Worm (Caenorhabditis elegans) whole organism, L4 larva: ENCODE data around the gene str-261.
A peak's percentile ranks its signal among the peaks of the same experiment; 100 is the strongest.

Source experiments
- F37D6.2 ChIP-seq: sonication (generic microtip); optimal IDR thresholded peaks from 2 replicates; lab custom pipeline; 2016; ENCODE audit warnings: mild to moderate bottlenecking, missing genetic modification characterization, missing compliant biosample characterization
- F44E2.7 ChIP-seq: fragments of 200-800 bp; sonication (Bioruptor generic); IDR thresholded peaks from 2 replicates; pipeline ENCODE4 v2.1.2; 2022; ENCODE audit warnings: missing genetic modification characterization, missing compliant biosample characterization
- R02D3.7 ChIP-seq: fragments of 150-350 bp; sonication (generic microtip); optimal IDR thresholded peaks from 3 replicates; lab custom pipeline; 2014; ENCODE audit warnings: missing biosample characterization, missing genetic modification characterization
- T26A8.4 ChIP-seq: fragments of 200-800 bp; sonication (Bioruptor generic); IDR thresholded peaks from 2 replicates; pipeline ENCODE4 v1.3.6; 2022; ENCODE audit warnings: missing genetic modification characterization, missing compliant biosample characterization
- Y105C5A.15 ChIP-seq: fragments of 200-800 bp; sonication (Bioruptor generic); IDR thresholded peaks from 2 replicates; pipeline ENCODE4 v1.3.6; 2022; ENCODE audit warnings: missing genetic modification characterization, missing compliant biosample characterization
- Y48G9A.11 ChIP-seq: fragments of 200-800 bp; sonication (Bioruptor generic); IDR thresholded peaks from 2 replicates; pipeline ENCODE4 v1.3.6; 2022; ENCODE audit warnings: missing genetic modification reagents, missing genetic modification characterization, missing compliant biosample characterization
- ZK546.5 ChIP-seq, 2 experiments: sonication (generic microtip); optimal IDR thresholded peaks; 2 replicates each; lab custom pipeline; 2017; ENCODE audit warnings: missing biosample characterization in 2 of 2, missing genetic modification characterization in 2 of 2
- aha-1 ChIP-seq: fragments of 150-350 bp; peaks from one replicate; lab custom pipeline; 2014; ENCODE audit warnings: missing biosample characterization, missing genetic modification characterization
- aly-2 ChIP-seq: sonication (generic microtip); optimal IDR thresholded peaks from 2 replicates; lab custom pipeline; 2018; ENCODE audit warnings: missing biosample characterization, missing genetic modification characterization
- arid-1 ChIP-seq: fragments of 200-800 bp; sonication (Bioruptor generic); conservative IDR thresholded peaks from 2 replicates; pipeline ENCODE4 v1.3.6; 2022; ENCODE audit warnings: missing genetic modification reagents, missing genetic modification characterization, missing compliant biosample characterization
- ceh-82 ChIP-seq: sonication (generic microtip); optimal IDR thresholded peaks from 2 replicates; lab custom pipeline; 2017; ENCODE audit warnings: missing biosample characterization, missing genetic modification characterization
- cey-2 ChIP-seq: sonication (generic microtip); optimal IDR thresholded peaks from 3 replicates; lab custom pipeline; 2017; ENCODE audit warnings: missing genetic modification characterization, mild to moderate bottlenecking, missing compliant biosample characterization, antibody characterized with exemption, borderline replicate concordance; ENCODE audit not compliant: insufficient read depth
- daf-12 ChIP-seq: fragments of 150-350 bp; optimal IDR thresholded peaks from 2 replicates; lab custom pipeline; 2014; ENCODE audit warnings: missing biosample characterization, missing genetic modification reagents, missing genetic modification characterization
- daf-16 ChIP-seq, 3 experiments: sonication (generic microtip); optimal IDR thresholded peaks; 2 replicates each; lab custom pipeline; 2016 to 2017; ENCODE audit warnings: missing genetic modification characterization in 3 of 3, missing genetic modification reagents in 3 of 3, mild to moderate bottlenecking in 2 of 3, missing compliant biosample characterization in 2 of 3, missing biosample characterization in 1 of 3, moderate library complexity in 1 of 3
- daf-19 ChIP-seq: fragments of 200-800 bp; sonication (Bioruptor generic); conservative IDR thresholded peaks from 2 replicates; pipeline ENCODE4 v1.3.6; 2022; ENCODE audit warnings: missing genetic modification characterization, missing compliant biosample characterization
- daf-8 ChIP-seq: fragments of 200-800 bp; sonication (Bioruptor generic); IDR thresholded peaks from 2 replicates; pipeline ENCODE4 v1.3.6; 2022; ENCODE audit warnings: missing genetic modification characterization, missing compliant biosample characterization
- dmd-6 ChIP-seq: fragments of 200-800 bp; sonication (Bioruptor generic); IDR thresholded peaks from 2 replicates; pipeline ENCODE4 v1.3.6; 2022; ENCODE audit warnings: missing genetic modification reagents, missing genetic modification characterization, missing compliant biosample characterization
- dmd-8 ChIP-seq: fragments of 200-800 bp; sonication (Bioruptor generic); IDR thresholded peaks from 2 replicates; pipeline ENCODE4 v1.3.6; 2022; ENCODE audit warnings: missing genetic modification characterization, missing compliant biosample characterization
- dmd-9 ChIP-seq: fragments of 200-800 bp; sonication (Bioruptor generic); IDR thresholded peaks from 2 replicates; pipeline ENCODE4 v1.3.6; 2022; ENCODE audit warnings: missing genetic modification reagents, missing genetic modification characterization, missing compliant biosample characterization
- dpl-1 ChIP-seq: fragments of 150-350 bp; optimal IDR thresholded peaks from 2 replicates; lab custom pipeline; 2014; ENCODE audit warnings: missing biosample characterization, missing genetic modification reagents, missing genetic modification characterization
- duxl-1 ChIP-seq: sonication (generic microtip); optimal IDR thresholded peaks from 2 replicates; lab custom pipeline; 2016; ENCODE audit warnings: mild to moderate bottlenecking, missing genetic modification characterization, moderate library complexity, missing compliant biosample characterization; ENCODE audit not compliant: poor library complexity
- gei-8 ChIP-seq: fragments of 200-800 bp; sonication (Bioruptor generic); optimal IDR thresholded peaks from 2 replicates; lab custom pipeline; 2018; ENCODE audit warnings: mild to moderate bottlenecking, missing genetic modification characterization, missing compliant biosample characterization
- hlh-11 ChIP-seq: fragments of 200-800 bp; sonication (Bioruptor generic); optimal IDR thresholded peaks from 2 replicates; lab custom pipeline; 2018; ENCODE audit warnings: mild to moderate bottlenecking, missing genetic modification characterization, missing compliant biosample characterization
- hlh-30 ChIP-seq: sonication (generic microtip); optimal IDR thresholded peaks from 2 replicates; lab custom pipeline; 2017; ENCODE audit warnings: antibody characterized with exemption, mild to moderate bottlenecking, missing genetic modification characterization, missing compliant biosample characterization; ENCODE audit not compliant: insufficient read depth
- hmg-1.1 ChIP-seq: fragments of 200-800 bp; sonication (Bioruptor generic); IDR thresholded peaks from 2 replicates; pipeline ENCODE4 v1.3.6; 2022; ENCODE audit warnings: missing genetic modification reagents, missing genetic modification characterization, missing compliant biosample characterization
- jun-1 ChIP-seq: fragments of 150-350 bp; optimal IDR thresholded peaks from 2 replicates; lab custom pipeline; 2014; ENCODE audit warnings: missing biosample characterization, missing genetic modification reagents, missing genetic modification characterization
- lim-7 ChIP-seq: fragments of 200-800 bp; sonication (Bioruptor generic); IDR thresholded peaks from 2 replicates; pipeline ENCODE4 v1.3.6; 2022; ENCODE audit warnings: missing genetic modification characterization, missing compliant biosample characterization
- lin-39 ChIP-seq: fragments of 150-350 bp; optimal IDR thresholded peaks from 2 replicates; lab custom pipeline; 2014; ENCODE audit warnings: missing biosample characterization, missing genetic modification reagents, missing genetic modification characterization
- lir-3 ChIP-seq: sonication (generic microtip); optimal IDR thresholded peaks from 2 replicates; lab custom pipeline; 2016; ENCODE audit warnings: mild to moderate bottlenecking, missing genetic modification characterization, missing compliant biosample characterization
- madf-9 ChIP-seq: fragments of 200-800 bp; sonication (Bioruptor generic); conservative IDR thresholded peaks from 2 replicates; pipeline ENCODE4 v1.3.6; 2022; ENCODE audit warnings: missing genetic modification reagents, missing genetic modification characterization, missing compliant biosample characterization
- mdt-29 ChIP-seq: fragments of 200-800 bp; sonication (Bioruptor generic); IDR thresholded peaks from 2 replicates; pipeline ENCODE4 v1.3.6; 2022; ENCODE audit warnings: missing genetic modification reagents, missing genetic modification characterization, missing compliant biosample characterization
- mep-1 ChIP-seq: fragments of 150-350 bp; sonication (generic microtip); optimal IDR thresholded peaks from 3 replicates; lab custom pipeline; 2014; ENCODE audit warnings: missing biosample characterization, missing genetic modification characterization
- mes-2 ChIP-seq: sonication (generic microtip); optimal IDR thresholded peaks from 2 replicates; lab custom pipeline; 2016; ENCODE audit warnings: missing genotype, mild to moderate bottlenecking, missing genetic modification characterization, missing compliant biosample characterization; ENCODE audit not compliant: poor library complexity, severe bottlenecking
- mxl-3 ChIP-seq: fragments of 200-800 bp; sonication (Bioruptor generic); optimal IDR thresholded peaks from 2 replicates; lab custom pipeline; 2018; ENCODE audit warnings: mild to moderate bottlenecking, missing genetic modification characterization, missing compliant biosample characterization
- nhr-102 ChIP-seq: sonication (generic microtip); optimal IDR thresholded peaks from 2 replicates; lab custom pipeline; 2016; ENCODE audit warnings: mild to moderate bottlenecking, missing genetic modification characterization, moderate library complexity, missing compliant biosample characterization
- nhr-237 ChIP-seq: sonication (generic microtip); optimal IDR thresholded peaks from 2 replicates; lab custom pipeline; 2017; ENCODE audit warnings: missing biosample characterization, missing genetic modification characterization
- nhr-25 ChIP-seq: sonication (generic microtip); optimal IDR thresholded peaks from 2 replicates; lab custom pipeline; 2017; ENCODE audit warnings: missing genetic modification characterization, mild to moderate bottlenecking, missing compliant biosample characterization, antibody characterized with exemption, moderate library complexity, borderline replicate concordance; ENCODE audit not compliant: insufficient read depth
- nhr-28 ChIP-seq: fragments of 150-350 bp; optimal IDR thresholded peaks from 2 replicates; lab custom pipeline; 2014; ENCODE audit warnings: missing biosample characterization, missing genetic modification characterization
- nhr-41 ChIP-seq: fragments of 200-800 bp; sonication (Bioruptor generic); IDR thresholded peaks from 2 replicates; pipeline ENCODE4 v1.3.6; 2022; ENCODE audit warnings: missing genetic modification reagents, missing genetic modification characterization, missing compliant biosample characterization
- nhr-48 ChIP-seq: sonication (generic microtip); optimal IDR thresholded peaks from 2 replicates; lab custom pipeline; 2016; ENCODE audit warnings: mild to moderate bottlenecking, missing genetic modification characterization, missing compliant biosample characterization
- nhr-77 ChIP-seq: fragments of 150-350 bp; optimal IDR thresholded peaks from 2 replicates; lab custom pipeline; 2014; ENCODE audit warnings: missing biosample characterization, missing genetic modification characterization
- pqm-1 ChIP-seq: sonication (generic microtip); optimal IDR thresholded peaks from 2 replicates; lab custom pipeline; 2017; ENCODE audit warnings: missing biosample characterization, missing genetic modification characterization
- saeg-2 ChIP-seq: fragments of 200-800 bp; sonication (Bioruptor generic); IDR thresholded peaks from 2 replicates; pipeline ENCODE4 v1.3.6; 2022; ENCODE audit warnings: missing genetic modification reagents, missing genetic modification characterization, missing compliant biosample characterization
- sdz-12 ChIP-seq: fragments of 200-800 bp; sonication (Bioruptor generic); optimal IDR thresholded peaks from 2 replicates; lab custom pipeline; 2018; ENCODE audit warnings: mild to moderate bottlenecking, missing genetic modification characterization, missing compliant biosample characterization
- skn-1 ChIP-seq: fragments of 150-350 bp; optimal IDR thresholded peaks from 2 replicates; lab custom pipeline; 2014; ENCODE audit warnings: missing biosample characterization, missing genetic modification characterization
- snpc-1.2 ChIP-seq: fragments of 200-800 bp; sonication (Bioruptor generic); IDR thresholded peaks from 2 replicates; pipeline ENCODE4 v1.3.6; 2022; ENCODE audit warnings: missing genetic modification reagents, missing genetic modification characterization, missing compliant biosample characterization
- spr-1 ChIP-seq: sonication (generic microtip); optimal IDR thresholded peaks from 2 replicates; lab custom pipeline; 2016; ENCODE audit warnings: mild to moderate bottlenecking, missing genetic modification characterization, missing compliant biosample characterization
- tra-1 ChIP-seq: fragments of 200-800 bp; sonication (Bioruptor generic); IDR thresholded peaks from 2 replicates; pipeline ENCODE4 v1.3.6; 2022; ENCODE audit warnings: missing genetic modification reagents, missing genetic modification characterization, missing compliant biosample characterization
- zfp-2 ChIP-seq: sonication (generic microtip); optimal IDR thresholded peaks from 2 replicates; lab custom pipeline; 2016; ENCODE audit warnings: mild to moderate bottlenecking, missing genetic modification characterization, missing compliant biosample characterization
- ztf-11 ChIP-seq: fragments of 150-350 bp; optimal IDR thresholded peaks from 2 replicates; lab custom pipeline; 2014; ENCODE audit warnings: missing biosample characterization, missing genetic modification characterization

The str-261 gene

DNA sequence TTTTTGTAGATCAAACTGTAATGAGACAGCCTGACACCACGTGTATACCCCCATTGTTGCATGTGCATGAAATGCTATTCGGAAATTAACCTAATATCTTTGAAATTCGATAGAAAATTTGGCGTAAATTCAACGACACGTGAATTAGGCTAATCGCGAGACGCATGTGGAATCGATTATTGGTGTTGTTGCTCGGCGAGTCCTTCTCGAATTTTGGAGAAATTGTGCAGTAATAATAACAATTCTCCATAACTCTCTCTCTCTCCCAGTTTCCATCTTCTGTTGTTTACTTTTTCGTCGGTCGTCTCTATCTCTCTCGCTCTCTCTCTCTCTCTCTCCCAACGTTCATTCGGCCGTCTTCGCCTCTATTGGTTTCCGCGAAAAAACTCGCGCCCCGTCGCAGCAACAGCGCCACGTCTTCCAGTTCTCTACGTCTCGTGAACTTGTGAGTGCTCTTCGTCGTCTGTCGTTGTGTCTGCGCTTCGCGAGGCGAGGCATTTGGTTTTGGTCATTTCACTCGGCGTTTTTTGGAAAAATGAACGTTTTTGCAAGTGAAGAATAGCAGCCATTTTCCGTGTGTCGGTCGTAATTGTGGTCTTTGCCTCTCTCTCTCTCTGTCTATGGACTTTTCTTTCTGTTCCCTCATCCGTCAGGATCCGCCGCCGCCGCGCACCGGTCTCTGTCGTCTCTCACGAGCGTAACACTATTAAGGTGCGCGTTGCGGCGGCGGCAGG lies 19.6 kb upstream of the str-261 start (continued):
- no peak for TF ChIP-seq aly-2 (tag; lab: Kevin White, UChicago)
- peak; percentile 82 for TF ChIP-seq nhr-25 (tag; lab: Kevin White, UChicago)
- peak; percentile 7 for TF ChIP-seq nhr-77 (tag; lab: Kevin White, UChicago)
- no peak for TF ChIP-seq dmd-9
- TF ChIP-seq F37D6.2 (tag; lab: Kevin White, UChicago) = peak; percentile 50
- peak; percentile 61 for TF ChIP-seq mxl-3 (GFP tag; lab: Kevin White, UChicago)
- TF ChIP-seq lim-7 (GFP tag; lab: Robert Waterston, UW) = no peak
- TF ChIP-seq cey-2 (tag; lab: Kevin White, UChicago) = no peak
- peak; percentile 85 for TF ChIP-seq hmg-1.1 (GFP tag; lab: Robert Waterston, UW)
- no peak for TF ChIP-seq ceh-82 (tag; lab: Kevin White, UChicago)
- TF ChIP-seq T26A8.4 (GFP tag; lab: Robert Waterston, UW) = peak; percentile 55
- no peak for TF ChIP-seq daf-16 (GFP tag; optimal IDR thresholded peaks at IDR 0.05; lab: Kevin White, UChicago)
- TF ChIP-seq daf-16 (tag; optimal IDR thresholded peaks at IDR 0.05; lab: Kevin White, UChicago) = peak; percentile 52
- TF ChIP-seq spr-1 (tag; lab: Kevin White, UChicago) = peak; percentile 64
- no peak for TF ChIP-seq ZK546.5 (tag; optimal IDR thresholded peaks at IDR 0.05; lab: Kevin White, UChicago)
- no peak for TF ChIP-seq ztf-11 (tag; lab: Kevin White, UChicago)
- no peak for TF ChIP-seq nhr-41 (GFP tag; lab: Robert Waterston, UW)
- peak; percentile 51 for TF ChIP-seq dpl-1 (GFP tag; lab: Kevin White, UChicago)
- TF ChIP-seq sdz-12 = no peak
- TF ChIP-seq mdt-29 (GFP tag; lab: Robert Waterston, UW) = no peak
- no peak for TF ChIP-seq daf-19
- no peak for TF ChIP-seq snpc-1.2
- TF ChIP-seq nhr-237 (tag; lab: Kevin White, UChicago) = no peak
- TF ChIP-seq R02D3.7 (tag; lab: Kevin White, UChicago) = no peak
- TF ChIP-seq arid-1 (GFP tag; lab: Robert Waterston, UW) = 0 out of 2 replicates have a peak, but pooled peaks have one; percentile 43
- no peak for TF ChIP-seq daf-12 (tag; lab: Kevin White, UChicago)
- peak; percentile 73 for TF ChIP-seq mep-1 (tag; lab: Kevin White, UChicago)
- no peak for TF ChIP-seq Y105C5A.15 (GFP tag; lab: Robert Waterston, UW)
- peak; percentile 64 for TF ChIP-seq nhr-28 (tag; lab: Kevin White, UChicago)
- TF ChIP-seq madf-9 (GFP tag; lab: Robert Waterston, UW) = no peak
- TF ChIP-seq dmd-6 (GFP tag; lab: Robert Waterston, UW) = peak; percentile 66
- TF ChIP-seq nhr-48 = peak; percentile 55
- no peak for TF ChIP-seq skn-1
- TF ChIP-seq dmd-8 (GFP tag; lab: Robert Waterston, UW) = no peak
- peak; percentile 18 for TF ChIP-seq nhr-102 (tag; lab: Kevin White, UChicago)
- peak; percentile 19 for TF ChIP-seq aha-1 (tag; lab: Kevin White, UChicago)
- no peak for TF ChIP-seq pqm-1 (tag; lab: Kevin White, UChicago)
- no peak for TF ChIP-seq lir-3 (tag; lab: Kevin White, UChicago)
- TF ChIP-seq daf-8 = no peak
- TF ChIP-seq zfp-2 = no peak
- peak; percentile 91 for TF ChIP-seq hlh-11 (tag; lab: Kevin White, UChicago)
- no peak for TF ChIP-seq gei-8 (GFP tag; lab: Kevin White, UChicago)
- no peak for TF ChIP-seq lin-39 (tag; lab: Kevin White, UChicago)
- peak; percentile 88 for TF ChIP-seq hlh-30 (tag; lab: Kevin White, UChicago)
- TF ChIP-seq duxl-1 = no peak
- peak; percentile 13 for TF ChIP-seq jun-1
- no peak for TF ChIP-seq F44E2.7 (GFP tag; lab: Robert Waterston, UW)
- TF ChIP-seq mes-2 (tag; lab: Kevin White, UChicago) = peak; percentile 24
- TF ChIP-seq Y48G9A.11 = no peak
- no peak for TF ChIP-seq saeg-2
- TF ChIP-seq tra-1 = no peak
